Fruit fly (Drosophila melanogaster): ENCODE data around the gene beta-Spec.

beta-Spec gene

DNA sequence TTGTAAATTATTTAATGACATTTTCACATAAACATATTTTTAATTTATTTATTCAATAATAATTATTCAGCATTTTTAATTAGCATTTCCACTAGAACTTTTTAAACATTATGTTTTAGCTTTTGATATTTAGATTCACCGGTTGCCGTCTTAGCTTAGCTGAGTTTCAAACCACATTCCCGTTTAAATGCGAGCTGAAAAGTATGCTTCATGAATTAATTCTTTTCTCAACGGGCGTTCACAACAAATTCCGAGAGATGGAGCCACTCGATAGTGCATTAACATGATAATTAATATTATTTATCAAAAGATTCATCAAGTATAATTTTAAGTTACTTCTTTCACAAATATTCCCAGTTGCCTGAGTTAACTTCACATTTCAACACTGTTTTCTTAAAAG, 38.5 kb downstream of the beta-Spec start:
- peak; percentile 69 to 90 for TF ChIP-seq CTCF (optimal IDR thresholded peaks at IDR 0.05)
- no peak for TF ChIP-seq CG8478 (optimal IDR thresholded peaks at IDR 0.05)

dm6 chrX:17696637-17697036, 39.5 kb downstream of the beta-Spec start:
- TF ChIP-seq CG8478 (optimal IDR thresholded peaks at IDR 0.05) (no peak), CTCF (optimal IDR thresholded peaks at IDR 0.05) (no peak)

dm6 chrX:17697266-17697665, 40.1 kb downstream of the beta-Spec start:
- TF ChIP-seq CG8478 (optimal IDR thresholded peaks at IDR 0.05): no peak
- no peak for TF ChIP-seq CTCF (optimal IDR thresholded peaks at IDR 0.05)

dm6 chrX:17697703-17698145, 40.6 kb downstream of the beta-Spec start:
- peak; percentile 69 to 83 for TF ChIP-seq CTCF (optimal IDR thresholded peaks at IDR 0.05)
- no peak for TF ChIP-seq CG8478 (optimal IDR thresholded peaks at IDR 0.05)

DNA sequence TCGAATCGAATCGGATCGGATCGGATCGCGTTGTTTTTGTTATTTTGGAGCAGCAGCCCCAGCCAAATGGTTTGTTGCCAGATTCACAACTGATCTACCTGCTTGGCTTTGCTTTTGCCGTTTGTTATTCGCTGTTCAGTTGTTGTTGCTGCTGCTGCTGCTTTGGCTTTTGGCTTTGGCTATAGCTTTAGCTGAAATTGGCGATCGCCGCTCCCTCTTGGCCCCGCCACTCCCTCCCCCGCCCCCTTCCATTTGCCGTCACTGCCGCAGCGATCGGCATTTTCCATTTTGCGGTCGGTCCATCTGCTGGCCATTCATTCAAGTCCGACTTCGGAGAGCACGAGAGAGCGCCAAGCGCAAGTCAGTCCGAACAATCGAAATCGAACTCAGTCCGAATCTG, 41.3 kb downstream of the beta-Spec start, which contains the start of gene chas:
TSS of gene chas (minus strand) at position 295 of the 400 bp plus-strand sequence.
- TF ChIP-seq CTCF (optimal IDR thresholded peaks at IDR 0.05): no peak
- no peak for TF ChIP-seq CG8478 (optimal IDR thresholded peaks at IDR 0.05)

- TF ChIP-seq CTCF (optimal IDR thresholded peaks at IDR 0.05) (no peak), CG8478 (optimal IDR thresholded peaks at IDR 0.05) (no peak)
Observed at dm6 chrX:17698864-17699504, 41.8 kb downstream of the beta-Spec start.

DNA sequence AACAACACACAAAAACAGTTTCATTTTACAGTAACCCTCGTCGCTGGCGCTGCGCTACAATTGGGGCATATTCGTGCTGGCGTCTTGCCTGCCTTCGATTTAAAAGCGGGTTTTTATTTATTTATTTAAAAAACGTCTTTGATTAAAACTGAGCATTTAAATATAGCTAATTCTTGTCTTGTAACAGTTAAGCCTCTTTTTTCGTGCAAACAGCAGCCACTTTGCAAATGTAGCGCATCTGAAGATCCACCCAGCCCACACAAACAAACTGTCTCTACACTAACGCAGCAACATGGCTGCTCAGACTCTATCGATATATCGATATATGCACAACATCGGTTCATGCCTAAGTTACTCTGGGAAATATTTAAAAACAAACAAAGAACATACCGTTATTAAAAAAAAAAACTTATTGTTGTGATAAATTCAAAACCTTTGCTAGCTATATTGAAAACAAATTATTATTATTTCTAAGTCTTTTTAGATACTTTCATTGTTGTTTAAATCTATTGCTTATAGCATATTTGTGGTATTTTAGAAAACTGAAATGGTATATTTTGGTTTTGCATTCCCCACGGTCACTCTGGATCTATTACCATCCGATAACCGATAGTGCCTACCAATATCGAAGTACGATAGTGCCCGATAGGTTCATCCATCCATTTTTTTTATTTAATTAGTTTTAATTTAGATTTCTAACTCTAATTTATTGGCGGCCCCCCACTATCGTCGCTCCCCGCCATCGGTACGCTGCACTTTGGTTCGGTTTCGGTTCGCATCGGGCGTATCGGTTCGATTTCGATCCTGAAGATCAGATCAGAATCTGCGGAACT, 45.8 kb downstream of the beta-Spec start, which contains the start of the genes CG8188 and par-6:
TSS of gene CG8188 (minus strand) at position 287 of the 833 bp plus-strand sequence.
TSS of gene par-6 (plus strand) at position 615 of the 833 bp plus-strand sequence.
- no peak for TF ChIP-seq CG8478 (optimal IDR thresholded peaks at IDR 0.05)
- no peak for TF ChIP-seq CTCF (optimal IDR thresholded peaks at IDR 0.05)

DNA sequence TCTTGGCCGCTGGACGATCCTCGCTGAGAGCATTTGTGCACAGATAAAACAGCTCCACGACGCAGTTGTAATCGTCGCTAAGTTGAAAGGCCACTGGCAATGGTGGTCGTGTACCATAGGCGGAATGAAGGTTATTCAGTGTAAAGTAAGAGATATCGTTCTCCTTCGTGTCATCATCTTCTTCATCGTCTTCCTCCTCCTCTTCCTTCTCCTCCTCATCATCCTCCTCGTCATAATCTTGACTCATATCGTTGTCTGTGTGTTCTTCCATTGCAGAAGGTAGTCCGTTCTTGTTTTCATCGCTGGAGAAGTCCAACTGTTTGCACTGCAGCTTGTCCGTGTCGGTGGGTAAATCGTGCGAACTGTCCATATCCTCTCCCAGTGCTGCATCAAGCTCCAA, 50.5 kb downstream of the beta-Spec start:
- no peak for TF ChIP-seq CTCF (optimal IDR thresholded peaks at IDR 0.05)
- no peak for TF ChIP-seq CG8478 (optimal IDR thresholded peaks at IDR 0.05)

DNA sequence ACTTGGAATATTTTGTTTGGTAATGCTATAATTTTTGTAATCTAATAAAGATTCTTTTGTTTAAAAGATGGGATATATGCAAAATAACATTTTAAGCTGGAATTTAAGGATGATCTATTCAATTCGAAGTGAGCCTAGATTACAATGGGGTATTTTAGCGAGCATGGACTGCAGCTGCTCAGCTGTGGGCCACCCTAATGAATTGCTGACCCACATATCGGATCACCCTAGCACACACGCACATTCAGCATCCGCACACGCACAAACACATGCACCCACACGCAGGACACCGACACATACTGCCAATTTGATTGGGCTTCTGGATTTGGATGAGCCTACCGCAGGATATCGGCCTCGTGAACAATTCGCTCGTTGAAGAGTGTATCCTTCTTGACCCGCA, 51.7 kb downstream of the beta-Spec start:
- TF ChIP-seq CG8478 (optimal IDR thresholded peaks at IDR 0.05) (no peak), CTCF (optimal IDR thresholded peaks at IDR 0.05) (no peak)

- TF ChIP-seq CG8478 (optimal IDR thresholded peaks at IDR 0.05) (no peak), CTCF (optimal IDR thresholded peaks at IDR 0.05) (peak; percentile 43 to 52)
Observed at dm6 chrX:17709546-17710272, 52.5 kb downstream of the beta-Spec start, which contains the start of the genes CG8173 and raskol. CG8173 (minus strand) TSS chrX:17709653. raskol (plus strand) TSS chrX:17710144.

- TF ChIP-seq CG8478 (optimal IDR thresholded peaks at IDR 0.05): no peak
- TF ChIP-seq CTCF (optimal IDR thresholded peaks at IDR 0.05): no peak
Observed at dm6 chrX:17710273-17711085, 53.3 kb downstream of the beta-Spec start.

- no peak for TF ChIP-seq CTCF (optimal IDR thresholded peaks at IDR 0.05)
- no peak for TF ChIP-seq CG8478 (optimal IDR thresholded peaks at IDR 0.05)
Observed at dm6 chrX:17711916-17712315, 54.7 kb downstream of the beta-Spec start.

- TF ChIP-seq CG8478 (optimal IDR thresholded peaks at IDR 0.05) (no peak), CTCF (optimal IDR thresholded peaks at IDR 0.05) (no peak)
Observed at dm6 chrX:17712466-17712865, 55.3 kb downstream of the beta-Spec start.
